Worm (Caenorhabditis elegans): ENCODE measurements around the gene ugt-37.

Gene ugt-37

ce11 chrV:7111276-7111675 is 33.8 kb downstream of the ugt-37 start:
- TF ChIP-seq lin-13 (GFP tag; optimal IDR thresholded peaks at IDR 0.05) (no peak), C34F6.9 (tag; optimal IDR thresholded peaks at IDR 0.05) (peak; percentile 26), lin-39 (tag; optimal IDR thresholded peaks at IDR 0.05) (no peak), unc-55 (GFP tag; optimal IDR thresholded peaks at IDR 0.05) (peak; percentile 15), F13H6.1 (tag; optimal IDR thresholded peaks at IDR 0.05) (peak; percentile 15), sma-9 (GFP tag; optimal IDR thresholded peaks at IDR 0.05) (peak; percentile 23), sma-9 (tag; optimal IDR thresholded peaks at IDR 0.05) (no peak), unc-62 (GFP tag; optimal IDR thresholded peaks at IDR 0.05) (no peak)

DNA sequence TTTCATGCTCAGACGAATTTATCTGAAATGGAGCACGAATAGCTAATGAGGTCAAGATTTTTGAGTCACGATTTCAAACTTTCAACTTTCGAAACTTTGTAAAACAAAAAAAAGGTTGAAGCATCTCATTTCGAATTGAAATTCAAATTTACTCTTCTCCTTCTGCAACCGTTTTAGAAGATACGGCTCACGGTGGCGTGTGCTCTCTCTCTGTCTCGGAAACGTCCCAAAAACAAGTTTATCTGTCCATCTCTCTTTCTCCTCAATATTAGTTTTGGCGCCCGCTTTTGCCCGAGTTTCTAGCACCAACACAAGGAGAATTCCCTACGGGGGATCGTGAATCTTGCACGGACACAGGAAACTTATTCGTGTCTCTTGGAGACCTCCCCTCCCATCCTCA is 34.7 kb downstream of the ugt-37 start:
- TF ChIP-seq nhr-21 (tag; optimal IDR thresholded peaks at IDR 0.05) (no peak), lin-11 (tag; optimal IDR thresholded peaks at IDR 0.05) (no peak), nhr-12 (tag; optimal IDR thresholded peaks at IDR 0.05) (no peak), nhr-237 (tag; optimal IDR thresholded peaks at IDR 0.05) (no peak), C34F6.9 (tag; optimal IDR thresholded peaks at IDR 0.05) (no peak), gmeb-1 (tag; optimal IDR thresholded peaks at IDR 0.05) (no peak), R02D3.7 (tag; optimal IDR thresholded peaks at IDR 0.05) (no peak), sma-3 (GFP tag; optimal IDR thresholded peaks at IDR 0.05) (no peak), dmd-4 (tag; optimal IDR thresholded peaks at IDR 0.05) (no peak), alr-1 (tag; optimal IDR thresholded peaks at IDR 0.05) (no peak), blmp-1 (tag; optimal IDR thresholded peaks at IDR 0.05; ENCODE audit: insufficient read depth) (no peak), ztf-4 (tag; optimal IDR thresholded peaks at IDR 0.05) (no peak), mbf-1 (tag; optimal IDR thresholded peaks at IDR 0.05) (no peak)

DNA sequence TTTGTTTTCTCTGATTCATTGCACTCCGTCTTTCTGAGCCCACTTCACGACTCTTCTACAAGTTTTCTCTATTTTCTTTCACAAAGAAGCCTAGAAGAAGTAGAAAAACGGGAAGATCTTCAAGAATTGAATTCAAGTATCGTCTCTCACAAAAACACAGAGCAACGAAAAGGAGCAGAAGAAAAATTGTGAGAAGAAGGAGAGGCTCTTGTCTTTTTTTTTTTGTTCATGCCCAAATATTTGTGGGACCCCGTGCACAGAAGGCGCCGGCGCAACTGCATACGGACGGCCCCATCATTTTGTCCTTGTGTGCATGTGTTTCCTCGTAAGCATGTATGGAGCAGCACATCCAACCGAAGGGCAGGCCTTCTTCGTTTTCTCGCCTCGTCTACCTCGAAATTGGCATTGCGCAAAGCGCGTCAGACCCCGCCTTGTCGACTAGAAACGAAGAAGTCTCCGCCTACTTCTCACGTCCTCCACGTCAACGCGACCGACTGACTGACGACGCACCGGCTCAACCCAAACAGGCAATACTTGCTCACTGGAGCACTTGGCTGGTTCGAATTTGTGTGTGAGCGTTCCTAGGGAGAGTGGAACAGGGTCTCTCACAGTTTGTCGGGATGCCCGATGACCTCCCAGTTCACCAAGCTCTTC is 38.5 kb downstream of the ugt-37 start:
- TF ChIP-seq nhr-77 (tag; optimal IDR thresholded peaks at IDR 0.05) (no peak), lin-11 (tag; optimal IDR thresholded peaks at IDR 0.05) (no peak), elt-1 (tag; optimal IDR thresholded peaks at IDR 0.05) (no peak), Y55F3AM.14 (GFP tag; optimal IDR thresholded peaks at IDR 0.05) (no peak), sma-3 (GFP tag; optimal IDR thresholded peaks at IDR 0.05) (no peak), ama-1 (optimal IDR thresholded peaks at IDR 0.05) (no peak), lin-39 (tag; optimal IDR thresholded peaks at IDR 0.05) (no peak), R02D3.7 (tag; optimal IDR thresholded peaks at IDR 0.05) (no peak), ztf-4 (tag; optimal IDR thresholded peaks at IDR 0.05) (no peak), nhr-12 (tag; optimal IDR thresholded peaks at IDR 0.05) (no peak), nhr-6 (tag; optimal IDR thresholded peaks at IDR 0.05) (no peak), nhr-23 (tag; optimal IDR thresholded peaks at IDR 0.05) (no peak), sma-9 (GFP tag; optimal IDR thresholded peaks at IDR 0.05) (no peak), sma-9 (tag; optimal IDR thresholded peaks at IDR 0.05) (no peak)

DNA sequence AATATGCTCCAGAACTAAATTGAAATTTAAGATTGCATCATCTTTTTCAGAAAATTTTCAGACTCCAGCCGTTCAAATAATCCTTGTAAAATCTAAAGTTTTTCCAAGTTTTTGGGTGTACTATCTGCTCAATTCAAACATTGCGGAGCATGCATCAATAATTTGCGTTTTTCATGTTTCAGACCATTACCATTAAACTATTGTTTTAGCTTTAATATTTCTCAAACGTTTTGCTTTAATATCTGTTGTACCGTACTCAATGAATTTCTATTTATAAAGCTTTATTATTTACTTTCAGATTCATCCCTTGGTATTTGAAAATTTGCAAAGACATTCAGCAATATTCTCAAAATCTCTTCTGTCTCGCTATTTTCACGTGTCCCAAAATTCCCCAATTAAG is 41.9 kb downstream of the ugt-37 start, which contains the start of gene odr-2:
odr-2 (plus strand) TSS at position 301 of the 400 bp plus-strand sequence.
- TF ChIP-seq fos-1 (tag; optimal IDR thresholded peaks at IDR 0.05) (no peak), unc-39 (tag; optimal IDR thresholded peaks at IDR 0.05) (no peak), blmp-1 (tag; optimal IDR thresholded peaks at IDR 0.05; ENCODE audit: insufficient read depth) (no peak), elt-3 (tag; optimal IDR thresholded peaks at IDR 0.05) (no peak), nhr-23 (tag; optimal IDR thresholded peaks at IDR 0.05) (no peak), unc-62 (GFP tag; optimal IDR thresholded peaks at IDR 0.05) (no peak), skn-1 (tag; optimal IDR thresholded peaks at IDR 0.05) (no peak), crh-2 (tag; optimal IDR thresholded peaks at IDR 0.05) (no peak), nhr-25 (tag; optimal IDR thresholded peaks at IDR 0.05) (no peak), nhr-237 (tag; optimal IDR thresholded peaks at IDR 0.05) (no peak), lsy-2 (tag; optimal IDR thresholded peaks at IDR 0.05) (no peak), snpc-4 (tag; optimal IDR thresholded peaks at IDR 0.05) (no peak), nhr-12 (tag; optimal IDR thresholded peaks at IDR 0.05) (no peak), peb-1 (tag; optimal IDR thresholded peaks at IDR 0.05) (no peak), gmeb-1 (tag; optimal IDR thresholded peaks at IDR 0.05) (no peak)

- no peak for TF ChIP-seq nhr-12 (tag; optimal IDR thresholded peaks at IDR 0.05)
- no peak for TF ChIP-seq mdl-1 (tag; optimal IDR thresholded peaks at IDR 0.05)
- TF ChIP-seq sma-9 (GFP tag; optimal IDR thresholded peaks at IDR 0.05): no peak
- no peak for TF ChIP-seq sma-9 (tag; optimal IDR thresholded peaks at IDR 0.05)
- no peak for TF ChIP-seq alr-1 (tag; optimal IDR thresholded peaks at IDR 0.05)
- no peak for TF ChIP-seq peb-1 (tag; optimal IDR thresholded peaks at IDR 0.05)
- no peak for TF ChIP-seq blmp-1 (tag; optimal IDR thresholded peaks at IDR 0.05; ENCODE audit: insufficient read depth)
Observed at ce11 chrV:7096811-7097210, 48.3 kb downstream of the ugt-37 start.

Measured in whole organism, L2 larva.